Worm (Caenorhabditis elegans): Measurements from ENCODE around the gene R02C2.1.
"Not testable (repeated sequence)": the region's sequence is repeated elsewhere in the genome, so short reads cannot be mapped to it uniquely, and the experiment has no call there.

R02C2.1 gene

ce11 chrV:281111-281510 is 43.1 kb upstream of the R02C2.1 start:
- TF ChIP-seq unc-55 (GFP tag; optimal IDR thresholded peaks at IDR 0.05) = peak; percentile 70
- TF ChIP-seq ceh-18 (tag; optimal IDR thresholded peaks at IDR 0.05) = peak; percentile 66
- TF ChIP-seq C08G9.2 (tag; optimal IDR thresholded peaks at IDR 0.05) = no peak

ce11 chrV:272837-273236 is 34.8 kb upstream of the R02C2.1 start, which contains the start of gene nlp-70:
TSS of gene nlp-70 (minus strand) at chrV:272937.
- TF ChIP-seq K09A11.1 (tag; optimal IDR thresholded peaks at IDR 0.05; ENCODE audit: insufficient read depth) = no peak

- TF ChIP-seq dve-1 (tag; optimal IDR thresholded peaks at IDR 0.05) = no peak
- no peak for TF ChIP-seq tbx-7 (tag; optimal IDR thresholded peaks at IDR 0.05)
- no peak for TF ChIP-seq pat-9 (tag; optimal IDR thresholded peaks at IDR 0.05)
- no peak for TF ChIP-seq ceh-34 (tag; optimal IDR thresholded peaks at IDR 0.05)
- no peak for TF ChIP-seq hlh-13 (GFP tag; optimal IDR thresholded peaks at IDR 0.05)
- no peak for TF ChIP-seq ceh-14 (tag; optimal IDR thresholded peaks at IDR 0.05)
- no peak for TF ChIP-seq tbx-2 (tag; optimal IDR thresholded peaks at IDR 0.05)
- TF ChIP-seq C08G9.2 (tag; optimal IDR thresholded peaks at IDR 0.05) = no peak
- TF ChIP-seq rnt-1 (tag; optimal IDR thresholded peaks at IDR 0.05) = no peak
- no peak for TF ChIP-seq ceh-30 (tag; optimal IDR thresholded peaks at IDR 0.05)
- no peak for TF ChIP-seq K09A11.1 (tag; optimal IDR thresholded peaks at IDR 0.05; ENCODE audit: insufficient read depth)
- TF ChIP-seq ref-2 (tag; optimal IDR thresholded peaks at IDR 0.05) = no peak
- TF ChIP-seq fax-1 (tag; optimal IDR thresholded peaks at IDR 0.05) = no peak
- no peak for TF ChIP-seq ceh-24 (tag; optimal IDR thresholded peaks at IDR 0.05)
- no peak for TF ChIP-seq ceh-45 (GFP tag; IDR thresholded peaks at IDR 0.05)
- no peak for TF ChIP-seq pqm-1 (tag; optimal IDR thresholded peaks at IDR 0.05)
- TF ChIP-seq hlh-30 (tag; optimal IDR thresholded peaks at IDR 0.05; ENCODE audit: insufficient read depth) = no peak
- TF ChIP-seq che-1 (tag; optimal IDR thresholded peaks at IDR 0.05) = no peak
- no peak for TF ChIP-seq pros-1 (tag; optimal IDR thresholded peaks at IDR 0.05)
- no peak for TF ChIP-seq eyg-1 (tag; optimal IDR thresholded peaks at IDR 0.05)
Measured at ce11 chrV:268007-268406, 30.0 kb upstream of the R02C2.1 start, which contains the start of gene lgc-26. TSS of gene lgc-26 (plus strand) at chrV:268307.

- peak; percentile 72 for TF ChIP-seq unc-86 (tag; optimal IDR thresholded peaks at IDR 0.05)
- peak; percentile 93 for TF ChIP-seq npax-4 (tag; optimal IDR thresholded peaks at IDR 0.05)
- peak; percentile 85 for TF ChIP-seq gmeb-2 (tag; optimal IDR thresholded peaks at IDR 0.05)
- peak; percentile 90 for TF ChIP-seq ceh-24 (tag; optimal IDR thresholded peaks at IDR 0.05)
- peak; percentile 69 for TF ChIP-seq pat-9 (tag; optimal IDR thresholded peaks at IDR 0.05)
- TF ChIP-seq K02D7.2 (tag; optimal IDR thresholded peaks at IDR 0.05) = peak; percentile 97
- TF ChIP-seq elt-2 (tag; optimal IDR thresholded peaks at IDR 0.05) = peak; percentile 31
- TF ChIP-seq ceh-48 (tag; optimal IDR thresholded peaks at IDR 0.05) = peak; percentile 92
- peak; percentile 69 for TF ChIP-seq zip-5 (tag; optimal IDR thresholded peaks at IDR 0.05)
- peak; percentile 77 for TF ChIP-seq ztf-16 (tag; optimal IDR thresholded peaks at IDR 0.05)
- TF ChIP-seq ttx-3 (tag; optimal IDR thresholded peaks at IDR 0.05) = peak; percentile 67
- peak; percentile 75 for TF ChIP-seq hlh-15 (tag; optimal IDR thresholded peaks at IDR 0.05)
- TF ChIP-seq unc-3 (GFP tag; conservative IDR thresholded peaks at IDR 0.05) = not testable (repeated sequence)
- peak; percentile 93 for TF ChIP-seq unc-3 (tag; optimal IDR thresholded peaks at IDR 0.05)
- TF ChIP-seq nhr-11 (tag; optimal IDR thresholded peaks at IDR 0.05) = peak; percentile 59
Measured at ce11 chrV:265062-265963, 27.3 kb upstream of the R02C2.1 start.

Measured in whole organism, late embryonic.